Worm (Caenorhabditis elegans) whole organism, L1 larva: ENCODE measurements around the gene srg-25.

Experiments used
- C16A3.4 ChIP-seq: fragments of 150-350 bp; optimal IDR thresholded peaks from 2 replicates; lab custom pipeline; 2014; ENCODE audit warnings: missing biosample characterization, missing genetic modification characterization
- ama-1 ChIP-seq: fragments of 150-350 bp; optimal IDR thresholded peaks from 2 replicates; lab custom pipeline; 2014
- ceh-63 ChIP-seq: fragments of 200-800 bp; sonication (Bioruptor generic); optimal IDR thresholded peaks from 2 replicates; lab custom pipeline; 2018; ENCODE audit warnings: mild to moderate bottlenecking, missing genetic modification characterization, missing compliant biosample characterization
- ces-1 ChIP-seq: fragments of 150-350 bp; optimal IDR thresholded peaks from 2 replicates; lab custom pipeline; 2014; ENCODE audit warnings: missing biosample characterization, missing genetic modification reagents, missing genetic modification characterization
- fkh-8 ChIP-seq: sonication (generic microtip); optimal IDR thresholded peaks from 2 replicates; lab custom pipeline; 2016; ENCODE audit warnings: mild to moderate bottlenecking, missing genetic modification characterization, missing compliant biosample characterization
- lsy-2 ChIP-seq, 2 experiments: fragments of 150-350 bp; optimal IDR thresholded peaks; 2 replicates each; lab custom pipeline; 2014; ENCODE audit warnings: missing biosample characterization in 2 of 2, missing genetic modification characterization in 2 of 2
- nhr-12 ChIP-seq: sonication (generic microtip); optimal IDR thresholded peaks from 2 replicates; lab custom pipeline; 2017; ENCODE audit warnings: missing biosample characterization, missing genetic modification characterization
- nhr-237 ChIP-seq: fragments of 150-350 bp; optimal IDR thresholded peaks from 2 replicates; lab custom pipeline; 2014; ENCODE audit warnings: missing biosample characterization, missing genetic modification characterization
- nhr-76 ChIP-seq: sonication (generic microtip); optimal IDR thresholded peaks from 2 replicates; lab custom pipeline; 2017; ENCODE audit warnings: missing biosample characterization, missing genetic modification characterization
- ztf-11 ChIP-seq, 2 experiments: sonication (generic microtip); optimal IDR thresholded peaks; 2 replicates each; lab custom pipeline; 2016 to 2017; ENCODE audit warnings: missing genetic modification characterization in 2 of 2, missing biosample characterization in 1 of 2, missing compliant biosample characterization in 1 of 2

ce11 chrV:5336884-5337283 lies 8.4 kb downstream of the srg-25 start, which contains the start of gene srg-29:
- no peak for TF ChIP-seq ceh-63 (GFP tag; lab: Kevin White, UChicago)
- TF ChIP-seq lsy-2 (tag; optimal IDR thresholded peaks at IDR 0.05; lab: Kevin White, UChicago), result no peak
- TF ChIP-seq ces-1, result no peak
- no peak for TF ChIP-seq C16A3.4 (tag; lab: Kevin White, UChicago)
- no peak for TF ChIP-seq fkh-8
- no peak for TF ChIP-seq ztf-11 (tag; optimal IDR thresholded peaks at IDR 0.05; lab: Kevin White, UChicago)
- no peak for TF ChIP-seq nhr-76 (tag; lab: Kevin White, UChicago)
- TF ChIP-seq ama-1 (lab: Kevin White, UChicago), result no peak
- TF ChIP-seq nhr-12 (tag; lab: Kevin White, UChicago), result no peak
- TF ChIP-seq nhr-237, result no peak
